Worm (Caenorhabditis elegans) whole organism, L1 larva: ENCODE measurements around the gene col-37.

Source experiments
- ceh-8 ChIP-seq: fragments of 200-800 bp; sonication (Bioruptor generic); optimal IDR thresholded peaks from 2 replicates; lab custom pipeline; 2018; ENCODE audit warnings: mild to moderate bottlenecking, missing genetic modification characterization, moderate library complexity, missing compliant biosample characterization
- hlh-4 ChIP-seq: sonication (generic microtip); optimal IDR thresholded peaks from 2 replicates; lab custom pipeline; 2016; ENCODE audit warnings: mild to moderate bottlenecking, missing genetic modification characterization, missing compliant biosample characterization
- lin-39 ChIP-seq: fragments of 150-350 bp; optimal IDR thresholded peaks from 2 replicates; lab custom pipeline; 2014; ENCODE audit warnings: missing biosample characterization, missing genetic modification reagents, missing genetic modification characterization
- nhr-28 ChIP-seq: fragments of 150-350 bp; optimal IDR thresholded peaks from 2 replicates; lab custom pipeline; 2014; ENCODE audit warnings: missing biosample characterization, missing genetic modification characterization
- nhr-76 ChIP-seq: sonication (generic microtip); optimal IDR thresholded peaks from 2 replicates; lab custom pipeline; 2017; ENCODE audit warnings: missing biosample characterization, missing genetic modification characterization
- sptf-1 ChIP-seq: fragments of 150-350 bp; optimal IDR thresholded peaks from 2 replicates; lab custom pipeline; 2014; ENCODE audit warnings: missing biosample characterization, missing genetic modification characterization
- sup-37 ChIP-seq: fragments of 200-800 bp; sonication (Bioruptor generic); optimal IDR thresholded peaks from 2 replicates; lab custom pipeline; 2018; ENCODE audit warnings: mild to moderate bottlenecking, missing genetic modification characterization, missing compliant biosample characterization
- tbx-2 ChIP-seq: sonication (generic microtip); optimal IDR thresholded peaks from 2 replicates; lab custom pipeline; 2016; ENCODE audit warnings: missing genetic modification characterization, missing compliant biosample characterization
- ztf-11 ChIP-seq, 2 experiments: sonication (generic microtip); optimal IDR thresholded peaks; 2 replicates each; lab custom pipeline; 2016 to 2017; ENCODE audit warnings: missing genetic modification characterization in 2 of 2, missing biosample characterization in 1 of 2, missing compliant biosample characterization in 1 of 2

- TF ChIP-seq nhr-76 (tag; lab: Kevin White, UChicago) (no peak), ztf-11 (tag; optimal IDR thresholded peaks at IDR 0.05; lab: Kevin White, UChicago) (no peak), sup-37 (GFP tag; lab: Kevin White, UChicago) (no peak), ceh-8 (GFP tag; lab: Kevin White, UChicago) (no peak), lin-39 (tag; lab: Kevin White, UChicago) (no peak), tbx-2 (no peak), nhr-28 (tag; lab: Kevin White, UChicago) (no peak), sptf-1 (tag; lab: Kevin White, UChicago) (no peak), hlh-4 (no peak)
These were observed 26.9 kb downstream of the col-37 start, which contains the start of gene C27A7.3 for ce11 chrV:12140625-12141024.
